Fruit fly (Drosophila melanogaster): Measurements from ENCODE around the gene Rpp14a.

Gene Rpp14a

dm6 chr3R:30014977-30015514 is 41.6 kb upstream of the Rpp14a start, which contains the start of gene CG7920:
CG7920 (minus strand) TSS chr3R:30015284.
- TF ChIP-seq fd96Ca (GFP tag; IDR thresholded peaks at IDR 0.05) (no peak), CG34367 (tag; optimal IDR thresholded peaks at IDR 0.05) (peak; percentile 7), rn (GFP tag; IDR thresholded peaks at IDR 0.05) (no peak), Snoo (tag; optimal IDR thresholded peaks at IDR 0.05) (no peak), CG8301 (tag; optimal IDR thresholded peaks at IDR 0.05) (peak; percentile 6), EcR (GFP tag; optimal IDR thresholded peaks at IDR 0.05) (no peak), CG13204 (GFP tag; optimal IDR thresholded peaks at IDR 0.05) (peak; percentile 45), CG12605 (GFP tag; IDR thresholded peaks at IDR 0.05) (peak; percentile 44; the same call in 1 of the 2 replicates), CG17806 (tag; optimal IDR thresholded peaks at IDR 0.05) (peak; percentile 6), Pif1B (GFP tag; optimal IDR thresholded peaks at IDR 0.05) (no peak), CG8159 (tag; optimal IDR thresholded peaks at IDR 0.05) (no peak), CG10348 (GFP tag; IDR thresholded peaks at IDR 0.05) (no peak), CG32121 (GFP tag; IDR thresholded peaks at IDR 0.05) (0 out of 2 replicates have a peak, but pooled peaks have one; percentile 24), Ets98B (GFP tag; IDR thresholded peaks at IDR 0.05) (peak; percentile 40; the same call in 1 of the 2 replicates), CG14655 (GFP tag; optimal IDR thresholded peaks at IDR 0.05) (no peak), CG4496 (GFP tag; IDR thresholded peaks at IDR 0.05) (0 out of 3 replicates have a peak, but pooled peaks have one; percentile 36), CG9948 (tag; optimal IDR thresholded peaks at IDR 0.05) (no peak), D1 (tag; optimal IDR thresholded peaks at IDR 0.05) (no peak), Pif1A (GFP tag; optimal IDR thresholded peaks at IDR 0.05) (no peak), CG15710 (tag; optimal IDR thresholded peaks at IDR 0.05) (no peak), gl (tag; optimal IDR thresholded peaks at IDR 0.05) (no peak)

dm6 chr3R:30021009-30021408 is 35.6 kb upstream of the Rpp14a start:
- TF ChIP-seq fd96Ca (GFP tag; IDR thresholded peaks at IDR 0.05) (peak; percentile 37; the same call in 1 of the 3 replicates), CG8159 (tag; optimal IDR thresholded peaks at IDR 0.05) (peak; percentile 27), CG4496 (GFP tag; IDR thresholded peaks at IDR 0.05) (peak; percentile 64; the same call in 2 of the 3 replicates), CG8301 (tag; optimal IDR thresholded peaks at IDR 0.05) (peak; percentile 44), CG34367 (tag; optimal IDR thresholded peaks at IDR 0.05) (no peak), CG15710 (tag; optimal IDR thresholded peaks at IDR 0.05) (peak; percentile 9), rn (GFP tag; IDR thresholded peaks at IDR 0.05) (0 out of 2 replicates have a peak, but pooled peaks have one; percentile 21), Pif1B (GFP tag; optimal IDR thresholded peaks at IDR 0.05) (no peak), CG17806 (tag; optimal IDR thresholded peaks at IDR 0.05) (peak; percentile 8), Snoo (tag; optimal IDR thresholded peaks at IDR 0.05) (no peak), CG9948 (tag; optimal IDR thresholded peaks at IDR 0.05) (peak; percentile 20), Ets98B (GFP tag; IDR thresholded peaks at IDR 0.05) (peak; percentile 57), CG32121 (GFP tag; IDR thresholded peaks at IDR 0.05) (peak; percentile 73), CG10348 (GFP tag; IDR thresholded peaks at IDR 0.05) (no peak)

dm6 chr3R:30021559-30022451 is 34.9 kb upstream of the Rpp14a start, which contains the start of gene Mgat2:
Mgat2 (minus strand) TSS chr3R:30022221.
- TF ChIP-seq Pif1B (GFP tag; optimal IDR thresholded peaks at IDR 0.05) (no peak), CG10348 (GFP tag; IDR thresholded peaks at IDR 0.05) (no peak), CG13204 (GFP tag; optimal IDR thresholded peaks at IDR 0.05) (peak; percentile 98), D1 (tag; optimal IDR thresholded peaks at IDR 0.05) (no peak), CG4496 (GFP tag; IDR thresholded peaks at IDR 0.05) (peak; percentile 61; the same call in 2 of the 3 replicates), CG8159 (tag; optimal IDR thresholded peaks at IDR 0.05) (no peak), EcR (GFP tag; optimal IDR thresholded peaks at IDR 0.05) (no peak), CG32121 (GFP tag; IDR thresholded peaks at IDR 0.05) (no peak; the same call in 1 of the 2 replicates), gl (tag; optimal IDR thresholded peaks at IDR 0.05) (no peak), CG15710 (tag; optimal IDR thresholded peaks at IDR 0.05) (no peak), Ets98B (GFP tag; IDR thresholded peaks at IDR 0.05) (peak; percentile 65; the same call in 1 of the 2 replicates), CG17806 (tag; optimal IDR thresholded peaks at IDR 0.05) (peak; percentile 2), Snoo (tag; optimal IDR thresholded peaks at IDR 0.05) (peak; percentile 17), CG14655 (GFP tag; optimal IDR thresholded peaks at IDR 0.05) (no peak), CG9948 (tag; optimal IDR thresholded peaks at IDR 0.05) (no peak), Pif1A (GFP tag; optimal IDR thresholded peaks at IDR 0.05) (no peak), CG34367 (tag; optimal IDR thresholded peaks at IDR 0.05) (no peak), rn (GFP tag; IDR thresholded peaks at IDR 0.05) (no peak), CG12605 (GFP tag; IDR thresholded peaks at IDR 0.05) (peak; percentile 47), CG8301 (tag; optimal IDR thresholded peaks at IDR 0.05) (no peak), fd96Ca (GFP tag; IDR thresholded peaks at IDR 0.05) (no peak)

dm6 chr3R:30022452-30023028 is 34.1 kb upstream of the Rpp14a start, which contains the start of the genes RpS28a and Axn:
RpS28a (minus strand) TSS chr3R:30022648.
Axn (plus strand) TSS chr3R:30022842.
- peak; percentile 93 for TF ChIP-seq EcR (GFP tag; optimal IDR thresholded peaks at IDR 0.05)
- no peak for TF ChIP-seq Ets98B (GFP tag; IDR thresholded peaks at IDR 0.05)

- TF ChIP-seq CG8159 (tag; optimal IDR thresholded peaks at IDR 0.05) (no peak), EcR (GFP tag; optimal IDR thresholded peaks at IDR 0.05) (no peak), D1 (tag; optimal IDR thresholded peaks at IDR 0.05) (no peak), CG9948 (tag; optimal IDR thresholded peaks at IDR 0.05) (no peak), rn (GFP tag; IDR thresholded peaks at IDR 0.05) (no peak), CG14655 (GFP tag; optimal IDR thresholded peaks at IDR 0.05) (no peak), Pif1B (GFP tag; optimal IDR thresholded peaks at IDR 0.05) (no peak), gl (tag; optimal IDR thresholded peaks at IDR 0.05) (no peak), CG12605 (GFP tag; IDR thresholded peaks at IDR 0.05) (no peak), Ets98B (GFP tag; IDR thresholded peaks at IDR 0.05) (no peak), Pif1A (GFP tag; optimal IDR thresholded peaks at IDR 0.05) (no peak), CG15710 (tag; optimal IDR thresholded peaks at IDR 0.05) (no peak), CG13204 (GFP tag; optimal IDR thresholded peaks at IDR 0.05) (no peak), CG4496 (GFP tag; IDR thresholded peaks at IDR 0.05) (no peak), Snoo (tag; optimal IDR thresholded peaks at IDR 0.05) (no peak), CG10348 (GFP tag; IDR thresholded peaks at IDR 0.05) (no peak), fd96Ca (GFP tag; IDR thresholded peaks at IDR 0.05) (no peak), CG34367 (tag; optimal IDR thresholded peaks at IDR 0.05) (no peak), CG32121 (GFP tag; IDR thresholded peaks at IDR 0.05) (no peak)
Observed at dm6 chr3R:30023445-30023844, 33.2 kb upstream of the Rpp14a start.

Measured in whole organism, pupa.